Worm (Caenorhabditis elegans) whole organism, mixed stage, embryonic: ENCODE measurements around the gene F23F1.6.

Experiments used
- blmp-1 ChIP-seq: fragments of 150-350 bp; optimal IDR thresholded peaks from 2 replicates; lab custom pipeline; 2014; ENCODE audit warnings: missing biosample characterization, missing genetic modification characterization
- ces-1 ChIP-seq: fragments of 150-350 bp; optimal IDR thresholded peaks from 2 replicates; lab custom pipeline; 2014; ENCODE audit warnings: missing biosample characterization, missing genetic modification reagents, missing genetic modification characterization
- cnd-1 ChIP-seq: fragments of 200-800 bp; sonication (Bioruptor generic); optimal IDR thresholded peaks from 2 replicates; lab custom pipeline; 2018; ENCODE audit warnings: mild to moderate bottlenecking, missing genetic modification characterization, missing compliant biosample characterization
- elt-3 ChIP-seq: fragments of 150-350 bp; optimal IDR thresholded peaks from 2 replicates; lab custom pipeline; 2014; ENCODE audit warnings: missing biosample characterization, missing genetic modification characterization
- lin-13 ChIP-seq: fragments of 150-350 bp; optimal IDR thresholded peaks from 2 replicates; lab custom pipeline; 2014; ENCODE audit warnings: missing biosample characterization, missing genetic modification characterization
- lsy-2 ChIP-seq: fragments of 150-350 bp; optimal IDR thresholded peaks from 2 replicates; lab custom pipeline; 2014; ENCODE audit warnings: missing biosample characterization, missing genetic modification characterization
- nhr-28 ChIP-seq: fragments of 150-350 bp; optimal IDR thresholded peaks from 2 replicates; lab custom pipeline; 2014; ENCODE audit warnings: missing biosample characterization, missing genetic modification characterization
- unc-39 ChIP-seq: fragments of 150-350 bp; optimal IDR thresholded peaks from 2 replicates; lab custom pipeline; 2014; ENCODE audit warnings: missing biosample characterization, missing genetic modification characterization
- unc-62 ChIP-seq: fragments of 150-350 bp; optimal IDR thresholded peaks from 2 replicates; lab custom pipeline; 2014; ENCODE audit warnings: missing biosample characterization, missing genetic modification reagents, missing genetic modification characterization

ce11 chrII:86794-87193 is 49.7 kb upstream of the F23F1.6 start:
- TF ChIP-seq ces-1 (GFP tag; lab: Kevin White, UChicago) (no peak), blmp-1 (tag; lab: Kevin White, UChicago) (no peak), nhr-28 (tag; lab: Kevin White, UChicago) (no peak), cnd-1 (tag; lab: Kevin White, UChicago) (no peak), unc-39 (no peak), lin-13 (tag; lab: Kevin White, UChicago) (no peak), elt-3 (no peak), unc-62 (no peak), lsy-2 (tag; lab: Kevin White, UChicago) (no peak)
